Worm (Caenorhabditis elegans) whole organism, mixed stage, embryonic: ENCODE results near the gene K10H10.9.

ENCODE experiments used
- M03D4.4 ChIP-seq: sonication (generic microtip); optimal IDR thresholded peaks from 2 replicates; lab custom pipeline; 2017; ENCODE audit warnings: mild to moderate bottlenecking, missing genetic modification characterization, missing compliant biosample characterization
- bed-3 ChIP-seq: fragments of 200-800 bp; sonication (Bioruptor generic); optimal IDR thresholded peaks from 3 replicates; lab custom pipeline; 2018; ENCODE audit warnings: mild to moderate bottlenecking, missing genetic modification characterization, moderate library complexity, missing compliant biosample characterization
- blmp-1 ChIP-seq: fragments of 150-350 bp; optimal IDR thresholded peaks from 2 replicates; lab custom pipeline; 2014; ENCODE audit warnings: missing biosample characterization, missing genetic modification characterization
- ceh-39 ChIP-seq: fragments of 150-350 bp; optimal IDR thresholded peaks from 2 replicates; lab custom pipeline; 2014; ENCODE audit warnings: missing biosample characterization, missing genetic modification characterization
- ceh-43 ChIP-seq: fragments of 200-800 bp; sonication (Bioruptor generic); optimal IDR thresholded peaks from 2 replicates; lab custom pipeline; 2018; ENCODE audit warnings: mild to moderate bottlenecking, missing genetic modification characterization, moderate library complexity, missing compliant biosample characterization
- ceh-83 ChIP-seq: fragments of 200-800 bp; sonication (Bioruptor generic); optimal IDR thresholded peaks from 2 replicates; lab custom pipeline; 2018; ENCODE audit warnings: mild to moderate bottlenecking, missing genetic modification characterization, missing compliant biosample characterization
- ces-1 ChIP-seq: fragments of 150-350 bp; optimal IDR thresholded peaks from 2 replicates; lab custom pipeline; 2014; ENCODE audit warnings: missing biosample characterization, missing genetic modification reagents, missing genetic modification characterization
- cnd-1 ChIP-seq: fragments of 200-800 bp; sonication (Bioruptor generic); optimal IDR thresholded peaks from 2 replicates; lab custom pipeline; 2018; ENCODE audit warnings: mild to moderate bottlenecking, missing genetic modification characterization, missing compliant biosample characterization
- drap-1 ChIP-seq: fragments of 200-800 bp; sonication (Bioruptor generic); optimal IDR thresholded peaks from 3 replicates; lab custom pipeline; 2018; ENCODE audit warnings: mild to moderate bottlenecking, missing genetic modification characterization, missing compliant biosample characterization
- elt-1 ChIP-seq: sonication (generic microtip); optimal IDR thresholded peaks from 2 replicates; lab custom pipeline; 2017; ENCODE audit warnings: missing genetic modification characterization, mild to moderate bottlenecking, missing compliant biosample characterization, antibody characterized with exemption, moderate library complexity, borderline replicate concordance; ENCODE audit not compliant: insufficient read depth
- elt-3 ChIP-seq: fragments of 150-350 bp; optimal IDR thresholded peaks from 2 replicates; lab custom pipeline; 2014; ENCODE audit warnings: missing biosample characterization, missing genetic modification characterization
- flh-1 ChIP-seq: fragments of 200-800 bp; sonication (Bioruptor generic); optimal IDR thresholded peaks from 2 replicates; lab custom pipeline; 2018; ENCODE audit warnings: mild to moderate bottlenecking, missing genetic modification characterization, moderate library complexity, missing compliant biosample characterization
- ham-2 ChIP-seq: fragments of 200-800 bp; sonication (Bioruptor generic); optimal IDR thresholded peaks from 2 replicates; lab custom pipeline; 2018; ENCODE audit warnings: mild to moderate bottlenecking, missing genetic modification characterization, missing compliant biosample characterization
- hlh-1 ChIP-seq: fragments of 150-350 bp; optimal IDR thresholded peaks from 2 replicates; lab custom pipeline; 2014; ENCODE audit warnings: missing biosample characterization, missing genetic modification reagents, missing genetic modification characterization
- lin-13 ChIP-seq: fragments of 150-350 bp; optimal IDR thresholded peaks from 2 replicates; lab custom pipeline; 2014; ENCODE audit warnings: missing biosample characterization, missing genetic modification characterization
- lsy-2 ChIP-seq: fragments of 150-350 bp; optimal IDR thresholded peaks from 2 replicates; lab custom pipeline; 2014; ENCODE audit warnings: missing biosample characterization, missing genetic modification characterization
- mab-5 ChIP-seq: fragments of 150-350 bp; optimal IDR thresholded peaks from 2 replicates; lab custom pipeline; 2014; ENCODE audit warnings: missing biosample characterization, missing genetic modification characterization
- mep-1 ChIP-seq: fragments of 150-350 bp; optimal IDR thresholded peaks from 2 replicates; lab custom pipeline; 2017; ENCODE audit warnings: missing biosample characterization, missing genetic modification reagents, missing genetic modification characterization, inconsistent platforms
- mls-2 ChIP-seq: sonication (generic microtip); optimal IDR thresholded peaks from 2 replicates; lab custom pipeline; 2016; ENCODE audit warnings: mild to moderate bottlenecking, missing genetic modification characterization, moderate library complexity, missing compliant biosample characterization
- nhr-2 ChIP-seq: fragments of 150-350 bp; optimal IDR thresholded peaks from 2 replicates; lab custom pipeline; 2014; ENCODE audit warnings: missing biosample characterization, missing genetic modification characterization
- nhr-237 ChIP-seq: fragments of 150-350 bp; optimal IDR thresholded peaks from 2 replicates; lab custom pipeline; 2014; ENCODE audit warnings: missing biosample characterization, missing genetic modification characterization
- nhr-28 ChIP-seq: fragments of 150-350 bp; optimal IDR thresholded peaks from 2 replicates; lab custom pipeline; 2014; ENCODE audit warnings: missing biosample characterization, missing genetic modification characterization
- sem-2 ChIP-seq: fragments of 200-800 bp; sonication (Bioruptor generic); optimal IDR thresholded peaks from 2 replicates; lab custom pipeline; 2018; ENCODE audit warnings: mild to moderate bottlenecking, missing genetic modification characterization, missing compliant biosample characterization
- snpc-4 ChIP-seq: fragments of 150-350 bp; optimal IDR thresholded peaks from 2 replicates; lab custom pipeline; 2014; ENCODE audit warnings: missing biosample characterization, missing genetic modification characterization
- tbx-8 ChIP-seq: fragments of 200-800 bp; sonication (Bioruptor generic); optimal IDR thresholded peaks from 2 replicates; lab custom pipeline; 2018; ENCODE audit warnings: mild to moderate bottlenecking, missing genetic modification characterization, moderate library complexity, missing compliant biosample characterization
- unc-120 ChIP-seq: sonication (generic microtip); optimal IDR thresholded peaks from 2 replicates; lab custom pipeline; 2017; ENCODE audit warnings: missing genetic modification characterization, missing compliant biosample characterization; ENCODE audit not compliant: poor library complexity, severe bottlenecking
- unc-39 ChIP-seq: fragments of 150-350 bp; optimal IDR thresholded peaks from 2 replicates; lab custom pipeline; 2014; ENCODE audit warnings: missing biosample characterization, missing genetic modification characterization
- unc-62 ChIP-seq: fragments of 150-350 bp; optimal IDR thresholded peaks from 2 replicates; lab custom pipeline; 2014; ENCODE audit warnings: missing biosample characterization, missing genetic modification reagents, missing genetic modification characterization
- zip-8 ChIP-seq: fragments of 150-350 bp; optimal IDR thresholded peaks from 2 replicates; lab custom pipeline; 2014; ENCODE audit warnings: missing biosample characterization, missing genetic modification characterization
- ztf-11 ChIP-seq: fragments of 150-350 bp; optimal IDR thresholded peaks from 2 replicates; lab custom pipeline; 2014; ENCODE audit warnings: missing biosample characterization, missing genetic modification characterization

The K10H10.9 gene

ce11 chrII:14510162-14510561, 4.8 kb downstream of the K10H10.9 start:
- TF ChIP-seq nhr-2 (tag; lab: Kevin White, UChicago), result no peak
- TF ChIP-seq flh-1 (GFP tag; lab: Kevin White, UChicago), result no peak
- TF ChIP-seq hlh-1 (tag; lab: Kevin White, UChicago), result no peak
- TF ChIP-seq M03D4.4, result no peak
- no peak for TF ChIP-seq ceh-83 (GFP tag; lab: Kevin White, UChicago)
- no peak for TF ChIP-seq mep-1 (tag; lab: Kevin White, UChicago)
- TF ChIP-seq elt-1 (tag; lab: Kevin White, UChicago), result no peak
- TF ChIP-seq unc-120 (tag; lab: Kevin White, UChicago), result no peak
- no peak for TF ChIP-seq tbx-8 (GFP tag; lab: Kevin White, UChicago)
- no peak for TF ChIP-seq nhr-237 (tag; lab: Kevin White, UChicago)
- no peak for TF ChIP-seq blmp-1 (tag; lab: Kevin White, UChicago)
- TF ChIP-seq lin-13, result no peak
- TF ChIP-seq mab-5 (tag; lab: Kevin White, UChicago), result no peak
- no peak for TF ChIP-seq unc-62 (GFP tag; lab: Kevin White, UChicago)
- no peak for TF ChIP-seq sem-2
- no peak for TF ChIP-seq zip-8
- TF ChIP-seq bed-3 (GFP tag; lab: Kevin White, UChicago), result no peak

DNA sequence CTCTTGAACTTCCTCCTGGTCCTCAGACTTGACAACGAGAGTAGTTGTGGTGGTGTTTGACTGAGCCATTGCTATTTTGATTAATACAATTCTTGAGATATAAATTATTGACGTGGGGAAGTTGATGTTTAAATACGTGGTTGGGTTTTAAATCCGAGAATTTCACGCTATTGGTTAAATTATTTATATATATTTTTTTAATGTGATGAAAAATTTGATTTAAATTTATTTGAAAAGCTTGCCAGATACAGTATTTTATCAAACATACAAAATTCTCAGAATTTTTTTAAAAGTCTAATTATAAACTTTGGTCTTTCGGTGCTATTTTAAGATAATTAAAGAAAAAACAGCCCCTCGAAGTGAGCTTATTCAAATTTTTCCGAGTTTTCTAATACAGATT, 7.4 kb downstream of the K10H10.9 start, which contains the start of the genes K10H10.7 and K10H10.10:
Gene K10H10.7, minus strand, starts transcription at position 101 of the 400 bp plus-strand sequence.
Gene K10H10.10, plus strand, starts transcription at position 204 of the 400 bp plus-strand sequence.
- TF ChIP-seq elt-3, result no peak
- TF ChIP-seq nhr-28, result no peak
- TF ChIP-seq sem-2, result no peak
- no peak for TF ChIP-seq cnd-1 (tag; lab: Kevin White, UChicago)
- no peak for TF ChIP-seq unc-62 (GFP tag; lab: Kevin White, UChicago)
- no peak for TF ChIP-seq lsy-2 (tag; lab: Kevin White, UChicago)
- no peak for TF ChIP-seq mab-5 (tag; lab: Kevin White, UChicago)
- no peak for TF ChIP-seq lin-13
- no peak for TF ChIP-seq ceh-39 (tag; lab: Kevin White, UChicago)
- TF ChIP-seq unc-120 (tag; lab: Kevin White, UChicago), result no peak
- no peak for TF ChIP-seq M03D4.4
- TF ChIP-seq mep-1 (tag; lab: Kevin White, UChicago), result no peak
- no peak for TF ChIP-seq ces-1 (GFP tag; lab: Kevin White, UChicago)
- no peak for TF ChIP-seq ham-2 (GFP tag; lab: Kevin White, UChicago)
- TF ChIP-seq ceh-43 (GFP tag; lab: Kevin White, UChicago), result no peak
- no peak for TF ChIP-seq ceh-83 (GFP tag; lab: Kevin White, UChicago)
- TF ChIP-seq, all 35 proteins: peak for 0

DNA sequence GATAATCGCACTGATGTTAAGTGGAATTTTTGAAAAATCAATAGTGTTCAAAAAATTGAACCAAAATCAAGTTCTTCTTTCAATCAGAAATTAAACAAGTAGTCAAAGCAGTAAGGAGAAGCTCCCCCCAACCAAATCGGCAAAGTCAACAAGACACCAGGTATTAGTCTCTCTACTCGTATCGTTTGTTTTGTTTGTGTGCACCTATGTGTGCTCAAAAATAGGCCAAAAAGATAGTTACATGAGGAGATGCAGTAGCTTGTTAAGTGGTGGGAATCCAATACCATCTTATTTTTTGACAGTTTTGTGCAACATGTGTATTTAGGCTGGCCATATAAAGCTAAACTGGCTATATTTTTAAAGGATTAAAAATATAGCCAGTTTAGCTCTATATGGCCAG, 8.7 kb downstream of the K10H10.9 start, which contains the start of gene K10H10.12:
Gene K10H10.12, minus strand, starts transcription at position 101 of the 400 bp plus-strand sequence.
- TF ChIP-seq elt-1 (tag; lab: Kevin White, UChicago), result no peak
- TF ChIP-seq mep-1 (tag; lab: Kevin White, UChicago), result no peak
- TF ChIP-seq nhr-237 (tag; lab: Kevin White, UChicago), result no peak
- TF ChIP-seq blmp-1 (tag; lab: Kevin White, UChicago), result no peak

DNA sequence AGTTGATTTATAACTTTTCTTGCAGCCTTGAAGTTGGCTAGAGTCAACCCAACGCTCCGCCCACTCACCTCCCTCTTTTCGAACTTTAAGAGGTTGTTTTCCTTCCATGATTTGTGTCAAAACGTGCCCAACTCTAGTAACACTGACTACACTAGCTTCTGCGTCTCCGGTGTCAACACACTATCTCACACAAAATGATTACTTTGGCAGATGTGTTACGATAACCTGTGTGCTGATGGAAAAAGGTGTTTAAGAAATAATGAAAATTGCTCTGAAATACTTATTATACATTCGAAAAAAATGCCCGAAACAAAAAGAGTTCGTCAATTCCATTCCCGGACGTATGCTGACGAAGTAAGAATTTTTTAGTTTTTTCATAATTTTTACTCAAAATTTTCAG, 11.9 kb downstream of the K10H10.9 start, which contains the start of gene K10H10.6:
Gene K10H10.6, plus strand, starts transcription at position 301 of the 400 bp plus-strand sequence.
- TF ChIP-seq bed-3 (GFP tag; lab: Kevin White, UChicago), result no peak
- TF ChIP-seq mls-2 (tag; lab: Kevin White, UChicago), result no peak
- no peak for TF ChIP-seq nhr-28
- TF ChIP-seq ceh-39 (tag; lab: Kevin White, UChicago), result no peak
- TF ChIP-seq elt-1 (tag; lab: Kevin White, UChicago), result no peak
- no peak for TF ChIP-seq ztf-11 (tag; lab: Kevin White, UChicago)
- TF ChIP-seq ces-1 (GFP tag; lab: Kevin White, UChicago), result no peak
- no peak for TF ChIP-seq hlh-1 (tag; lab: Kevin White, UChicago)
- no peak for TF ChIP-seq lsy-2 (tag; lab: Kevin White, UChicago)
- no peak for TF ChIP-seq flh-1 (GFP tag; lab: Kevin White, UChicago)
- no peak for TF ChIP-seq zip-8
- no peak for TF ChIP-seq nhr-2 (tag; lab: Kevin White, UChicago)
- TF ChIP-seq snpc-4 (tag; lab: Kevin White, UChicago), result no peak
- no peak for TF ChIP-seq lin-13
- no peak for TF ChIP-seq ceh-43 (GFP tag; lab: Kevin White, UChicago)
- no peak for TF ChIP-seq unc-39 (tag; lab: Kevin White, UChicago)
- TF ChIP-seq drap-1 (GFP tag; lab: Kevin White, UChicago), result no peak
